Worm (Caenorhabditis elegans) whole organism, L2 larva: Measurements from ENCODE around the gene tes-1.

ENCODE experiments used
- C34F6.9 ChIP-seq: fragments of 150-350 bp; optimal IDR thresholded peaks from 2 replicates; lab custom pipeline; 2014; ENCODE audit warnings: missing biosample characterization, missing genetic modification characterization
- R02D3.7 ChIP-seq: fragments of 150-350 bp; optimal IDR thresholded peaks from 2 replicates; lab custom pipeline; 2014; ENCODE audit warnings: missing biosample characterization, missing genetic modification characterization
- aly-2 ChIP-seq: fragments of 150-350 bp; optimal IDR thresholded peaks from 2 replicates; lab custom pipeline; 2014; ENCODE audit warnings: missing biosample characterization, missing genetic modification characterization
- elt-3 ChIP-seq: sonication (generic microtip); optimal IDR thresholded peaks from 2 replicates; lab custom pipeline; 2017; ENCODE audit warnings: missing biosample characterization, missing genetic modification characterization
- gmeb-1 ChIP-seq: fragments of 150-350 bp; optimal IDR thresholded peaks from 2 replicates; lab custom pipeline; 2014; ENCODE audit warnings: missing biosample characterization, missing genetic modification characterization
- lin-13 ChIP-seq: fragments of 150-350 bp; optimal IDR thresholded peaks from 2 replicates; lab custom pipeline; 2014; ENCODE audit warnings: missing biosample characterization, missing genetic modification reagents, missing genetic modification characterization
- mdl-1 ChIP-seq, 2 experiments: fragments of 150-350 bp in 1 of 2; sonication (generic microtip) in 1 of 2; optimal IDR thresholded peaks; 2 replicates each; lab custom pipeline; 2017; ENCODE audit warnings: missing biosample characterization in 2 of 2, missing genetic modification characterization in 2 of 2
- nhr-237 ChIP-seq: fragments of 150-350 bp; optimal IDR thresholded peaks from 2 replicates; lab custom pipeline; 2014; ENCODE audit warnings: missing biosample characterization, missing genetic modification characterization
- nhr-6 ChIP-seq: fragments of 150-350 bp; optimal IDR thresholded peaks from 2 replicates; lab custom pipeline; 2014; ENCODE audit warnings: missing biosample characterization, missing genetic modification characterization
- unc-55 ChIP-seq: fragments of 150-350 bp; sonication (generic microtip); optimal IDR thresholded peaks from 3 replicates; lab custom pipeline; 2014; ENCODE audit warnings: missing biosample characterization, missing genetic modification reagents, missing genetic modification characterization
- unc-62 ChIP-seq: fragments of 150-350 bp; optimal IDR thresholded peaks from 2 replicates; lab custom pipeline; 2014; ENCODE audit warnings: missing biosample characterization, missing genetic modification reagents, missing genetic modification characterization
- ztf-11 ChIP-seq: sonication (generic microtip); optimal IDR thresholded peaks from 2 replicates; lab custom pipeline; 2017; ENCODE audit warnings: missing biosample characterization, missing genetic modification characterization

- TF ChIP-seq unc-62 (GFP tag; lab: Kevin White, UChicago), result no peak
- TF ChIP-seq elt-3 (tag; lab: Kevin White, UChicago), result no peak
- no peak for TF ChIP-seq aly-2 (tag; lab: Kevin White, UChicago)
- no peak for TF ChIP-seq R02D3.7 (tag; lab: Kevin White, UChicago)
- no peak for TF ChIP-seq gmeb-1 (tag; lab: Kevin White, UChicago)
- TF ChIP-seq nhr-237 (tag; lab: Kevin White, UChicago), result no peak
- TF ChIP-seq lin-13 (GFP tag; lab: Kevin White, UChicago), result no peak
- TF ChIP-seq mdl-1 (tag; optimal IDR thresholded peaks at IDR 0.05; lab: Kevin White, UChicago), result no peak
- TF ChIP-seq ztf-11, result no peak
- no peak for TF ChIP-seq C34F6.9 (tag; lab: Kevin White, UChicago)
- no peak for TF ChIP-seq unc-55 (GFP tag; lab: Kevin White, UChicago)
- no peak for TF ChIP-seq nhr-6 (tag; lab: Kevin White, UChicago)
Measured at ce11 chrIV:7428347-7428746, 22.9 kb downstream of the tes-1 start.
